Fruit fly (Drosophila melanogaster) whole organism, embryonic: ENCODE measurements around the gene dlp.

Experiments used
- Asciz ChIP-seq: fragments of 200-800 bp; sonication (Bioruptor generic); optimal IDR thresholded peaks from 2 replicates; lab custom pipeline; 2017; ENCODE audit warnings: missing biosample characterization, mild to moderate bottlenecking, missing genetic modification characterization, missing genetic modification reagents
- B-H1 ChIP-seq: fragments of 200-800 bp; sonication (Bioruptor generic); IDR thresholded peaks from 3 replicates; pipeline ENCODE4 v1.3.6; 2022; ENCODE audit warnings: missing biosample characterization, missing genetic modification characterization
- Bteb2 ChIP-seq: fragments of 200-800 bp; sonication (Bioruptor generic); optimal IDR thresholded peaks from 2 replicates; lab custom pipeline; 2016; ENCODE audit warnings: missing biosample characterization, missing genetic modification characterization
- CG10979 ChIP-seq: fragments of 200-800 bp; sonication (Bioruptor generic); optimal IDR thresholded peaks from 2 replicates; lab custom pipeline; 2018; ENCODE audit warnings: missing biosample characterization, mild to moderate bottlenecking, missing genetic modification characterization, moderate library complexity
- CG11560 ChIP-seq: fragments of 200-800 bp; sonication (Bioruptor generic); IDR thresholded peaks from 3 replicates; pipeline ENCODE4 v1.3.6; 2022; ENCODE audit warnings: missing biosample characterization, missing genetic modification characterization
- CG13287 ChIP-seq: fragments of 200-800 bp; sonication (Bioruptor generic); IDR thresholded peaks from 2 replicates; pipeline ENCODE4 v1.3.6; 2022; ENCODE audit warnings: missing biosample characterization, missing genetic modification characterization; ENCODE audit not compliant: partially characterized antibody
- CG14965 ChIP-seq: fragments of 200-800 bp; sonication (Bioruptor generic); optimal IDR thresholded peaks from 2 replicates; lab custom pipeline; 2016; ENCODE audit warnings: missing biosample characterization, missing genetic modification characterization, borderline replicate concordance
- CG17361 ChIP-seq: fragments of 200-800 bp; sonication (Bioruptor generic); IDR thresholded peaks from 3 replicates; pipeline ENCODE4 v1.3.6; 2022; ENCODE audit warnings: missing biosample characterization, missing genetic modification characterization
- CG17385 ChIP-seq: fragments of 200-800 bp; sonication (Bioruptor generic); optimal IDR thresholded peaks from 3 replicates; lab custom pipeline; 2018; ENCODE audit warnings: missing biosample characterization, mild to moderate bottlenecking, missing genetic modification characterization
- CG17568 ChIP-seq: fragments of 200-800 bp; sonication (Bioruptor generic); optimal IDR thresholded peaks from 2 replicates; lab custom pipeline; 2018; ENCODE audit warnings: missing biosample characterization, mild to moderate bottlenecking, missing genetic modification characterization, moderate library complexity
- CG18476 ChIP-seq: fragments of 200-800 bp; sonication (Bioruptor generic); optimal IDR thresholded peaks from 2 replicates; lab custom pipeline; 2016; ENCODE audit warnings: missing biosample characterization, mild to moderate bottlenecking, missing genetic modification characterization
- CG34376 ChIP-seq: fragments of 200-800 bp; sonication (Bioruptor generic); optimal IDR thresholded peaks from 2 replicates; lab custom pipeline; 2018; ENCODE audit warnings: missing biosample characterization, mild to moderate bottlenecking, missing genetic modification characterization
- CG3847 ChIP-seq: fragments of 200-800 bp; sonication (Bioruptor generic); IDR thresholded peaks from 2 replicates; pipeline ENCODE4 v1.3.6; 2022; ENCODE audit warnings: missing biosample characterization, missing genetic modification characterization
- CG6813 ChIP-seq: fragments of 200-800 bp; sonication (Bioruptor generic); optimal IDR thresholded peaks from 2 replicates; lab custom pipeline; 2017; ENCODE audit warnings: missing biosample characterization, missing genetic modification characterization, mild to moderate bottlenecking, moderate library complexity, missing genetic modification reagents
- CG7357 ChIP-seq: fragments of 200-800 bp; sonication (Bioruptor generic); IDR thresholded peaks from 3 replicates; pipeline ENCODE4 v1.3.6; 2022; ENCODE audit warnings: missing biosample characterization, missing genetic modification characterization
- CG7928 ChIP-seq: fragments of 200-800 bp; sonication (Bioruptor generic); optimal IDR thresholded peaks from 2 replicates; lab custom pipeline; 2017; ENCODE audit warnings: missing biosample characterization, mild to moderate bottlenecking, missing genetic modification characterization
- CG7963 ChIP-seq: fragments of 200-800 bp; sonication (Bioruptor generic); IDR thresholded peaks from 3 replicates; pipeline ENCODE4 v1.3.6; 2022; ENCODE audit warnings: missing biosample characterization, missing genetic modification characterization; ENCODE audit not compliant: partially characterized antibody
- CG7987 ChIP-seq: fragments of 200-800 bp; sonication (Bioruptor generic); optimal IDR thresholded peaks from 2 replicates; lab custom pipeline; 2018; ENCODE audit warnings: missing biosample characterization, mild to moderate bottlenecking, missing genetic modification characterization, moderate library complexity
- CG8290 ChIP-seq, 3 experiments: fragments of 200-800 bp; sonication (Bioruptor generic); optimal IDR thresholded peaks; 2 replicates each; lab custom pipeline; 2016 to 2019; ENCODE audit warnings: missing biosample characterization in 3 of 3, missing genetic modification characterization in 3 of 3, mild to moderate bottlenecking in 2 of 3, moderate library complexity in 1 of 3
- CG8765 ChIP-seq: fragments of 200-800 bp; sonication (Bioruptor generic); IDR thresholded peaks from 2 replicates; pipeline ENCODE4 v1.3.6; 2022; ENCODE audit warnings: missing biosample characterization, missing genetic modification characterization
- CG9876 ChIP-seq: fragments of 200-800 bp; sonication (Bioruptor generic); optimal IDR thresholded peaks from 2 replicates; lab custom pipeline; 2016; ENCODE audit warnings: missing biosample characterization, missing genetic modification characterization
- CoRest ChIP-seq: fragments of 200-800 bp; sonication (Bioruptor generic); optimal IDR thresholded peaks from 3 replicates; lab custom pipeline; 2018; ENCODE audit warnings: missing biosample characterization, mild to moderate bottlenecking, missing genetic modification characterization, moderate library complexity
- D19B ChIP-seq: fragments of 200-800 bp; sonication (Bioruptor generic); optimal IDR thresholded peaks from 2 replicates; lab custom pipeline; 2017; ENCODE audit warnings: missing biosample characterization, mild to moderate bottlenecking, missing genetic modification characterization
- Gsc ChIP-seq: fragments of 200-800 bp; sonication (Bioruptor generic); IDR thresholded peaks from 2 replicates; pipeline ENCODE4 v1.3.6; 2022; ENCODE audit warnings: missing biosample characterization, missing genetic modification characterization
- Gug ChIP-seq: fragments of 200-800 bp; sonication (Bioruptor generic); IDR thresholded peaks from 4 replicates; pipeline ENCODE4 v1.3.6; 2022; ENCODE audit warnings: missing biosample characterization, missing genetic modification characterization
- Hand ChIP-seq: fragments of 200-800 bp; sonication (Bioruptor generic); optimal IDR thresholded peaks from 2 replicates; lab custom pipeline; 2017; ENCODE audit warnings: mild to moderate bottlenecking, missing biosample characterization, missing genetic modification reagents, missing genetic modification characterization
- Mrtf ChIP-seq: fragments of 200-800 bp; sonication (Bioruptor generic); IDR thresholded peaks from 3 replicates; pipeline ENCODE4 v1.3.6; 2022; ENCODE audit warnings: missing biosample characterization, missing genetic modification characterization
- Myb ChIP-seq: fragments of 200-800 bp; sonication (Bioruptor generic); optimal IDR thresholded peaks from 2 replicates; lab custom pipeline; 2016; ENCODE audit warnings: missing biosample characterization, missing genetic modification characterization
- Rx ChIP-seq: fragments of 200-800 bp; sonication (Bioruptor generic); IDR thresholded peaks from 2 replicates; pipeline ENCODE4 v1.3.6; 2022; ENCODE audit warnings: missing biosample characterization, missing genetic modification characterization
- Sin3A ChIP-seq: fragments of >200 bp; optimal IDR thresholded peaks from 2 replicates; lab custom pipeline; 2018
- Sox100B ChIP-seq: fragments of 200-800 bp; sonication (Bioruptor generic); optimal IDR thresholded peaks from 3 replicates; lab custom pipeline; 2018; ENCODE audit warnings: missing biosample characterization, mild to moderate bottlenecking, missing genetic modification characterization
- Xbp1 ChIP-seq: fragments of 200-800 bp; sonication (Bioruptor generic); optimal IDR thresholded peaks from 3 replicates; lab custom pipeline; 2016; ENCODE audit warnings: missing biosample characterization, mild to moderate bottlenecking, missing genetic modification characterization
- bab2 ChIP-seq: fragments of 200-800 bp; sonication (Bioruptor generic); optimal IDR thresholded peaks from 2 replicates; lab custom pipeline; 2016; ENCODE audit warnings: missing biosample characterization, missing genetic modification characterization
- chn ChIP-seq: fragments of 200-800 bp; sonication (Bioruptor generic); optimal IDR thresholded peaks from 2 replicates; lab custom pipeline; 2016; ENCODE audit warnings: missing biosample characterization, missing genetic modification characterization
- dysf ChIP-seq: fragments of 200-800 bp; sonication (Bioruptor generic); IDR thresholded peaks from 3 replicates; pipeline ENCODE4 v1.3.6; 2022; ENCODE audit warnings: missing biosample characterization, missing genetic modification characterization
- gcm ChIP-seq: fragments of 200-800 bp; sonication (Bioruptor generic); optimal IDR thresholded peaks from 2 replicates; lab custom pipeline; 2019; ENCODE audit warnings: missing biosample characterization, mild to moderate bottlenecking, missing genetic modification characterization, moderate library complexity
- hth ChIP-seq: fragments of >200 bp; optimal IDR thresholded peaks from 2 replicates; lab custom pipeline; 2017; ENCODE audit warnings: inconsistent platforms
- lab ChIP-seq: fragments of 200-800 bp; sonication (Bioruptor generic); optimal IDR thresholded peaks from 3 replicates; lab custom pipeline; 2017; ENCODE audit warnings: missing biosample characterization, missing genetic modification characterization, mild to moderate bottlenecking, moderate library complexity, missing genetic modification reagents
- lov ChIP-seq, 2 experiments: fragments of 200-800 bp in 1 of 2; fragments of >200 bp in 1 of 2; sonication (Bioruptor generic) in 1 of 2; IDR thresholded peaks in 1 of 2; optimal IDR thresholded peaks in 1 of 2; 2 replicates in 1 of 2; 3 replicates in 1 of 2; pipeline versions ENCODE4 v1.3.6 to Lab custom; 2017 to 2022; ENCODE audit warnings: missing biosample characterization in 1 of 2, missing genetic modification characterization in 1 of 2
- luna ChIP-seq: fragments of 200-800 bp; sonication (Bioruptor generic); optimal IDR thresholded peaks from 2 replicates; lab custom pipeline; 2016; ENCODE audit warnings: missing biosample characterization, missing genetic modification characterization
- nau ChIP-seq: fragments of 200-800 bp; sonication (Bioruptor generic); optimal IDR thresholded peaks from 3 replicates; lab custom pipeline; 2017; ENCODE audit warnings: missing biosample characterization, mild to moderate bottlenecking, missing genetic modification characterization, missing genetic modification reagents
- nerfin-2 ChIP-seq: fragments of 200-800 bp; sonication (Bioruptor generic); IDR thresholded peaks from 2 replicates; pipeline ENCODE4 v1.3.6; 2022; ENCODE audit warnings: missing biosample characterization, missing genetic modification characterization; ENCODE audit not compliant: partially characterized antibody
- pb ChIP-seq: fragments of 200-800 bp; sonication (Bioruptor generic); optimal IDR thresholded peaks from 3 replicates; lab custom pipeline; 2016; ENCODE audit warnings: missing biosample characterization, missing genetic modification characterization
- ranshi ChIP-seq: fragments of 200-800 bp; sonication (Bioruptor generic); IDR thresholded peaks from 2 replicates; pipeline ENCODE4 v1.3.6; 2022; ENCODE audit warnings: missing biosample characterization, missing genetic modification characterization
- schlank ChIP-seq: fragments of 200-800 bp; sonication (Bioruptor generic); optimal IDR thresholded peaks from 2 replicates; lab custom pipeline; 2018; ENCODE audit warnings: missing biosample characterization, mild to moderate bottlenecking, missing genetic modification characterization
- sd ChIP-seq: fragments of 200-800 bp; sonication (Bioruptor generic); optimal IDR thresholded peaks from 3 replicates; lab custom pipeline; 2018; ENCODE audit warnings: missing biosample characterization, mild to moderate bottlenecking, missing genetic modification characterization, moderate library complexity
- seq ChIP-seq: fragments of 200-800 bp; sonication (Bioruptor generic); IDR thresholded peaks from 2 replicates; pipeline ENCODE4 v1.3.6; 2022; ENCODE audit warnings: missing biosample characterization, missing genetic modification characterization
- shn ChIP-seq: fragments of 200-800 bp; sonication (Bioruptor generic); optimal IDR thresholded peaks from 3 replicates; lab custom pipeline; 2016; ENCODE audit warnings: missing biosample characterization, missing genetic modification characterization
- vvl ChIP-seq: fragments of 200-800 bp; sonication (Bioruptor generic); IDR thresholded peaks from 2 replicates; pipeline ENCODE4 v1.3.6; 2022; ENCODE audit warnings: missing biosample characterization, missing genetic modification characterization

The dlp gene

dm6 chr3L:14634773-14635563 is 2.6 kb downstream of the dlp start (continued):
- TF ChIP-seq CG10979 (tag; lab: Kevin White, UChicago): peak; percentile 95
- TF ChIP-seq Sin3A (lab: Kevin White, UChicago): no peak
- TF ChIP-seq gcm (GFP tag; lab: Kevin White, UChicago): peak; percentile 76
- TF ChIP-seq Gug (GFP tag; lab: Robert Waterston, UW): no peak
- no peak for TF ChIP-seq seq (GFP tag; lab: Robert Waterston, UW)
- TF ChIP-seq dysf: no peak; the same call in 2 of the 3 replicates
- TF ChIP-seq schlank (tag; lab: Kevin White, UChicago): no peak
- TF ChIP-seq Hand (GFP tag; lab: Kevin White, UChicago): no peak
- peak; percentile 5 for TF ChIP-seq CG6813 (GFP tag; lab: Kevin White, UChicago)
- TF ChIP-seq Xbp1 (GFP tag; lab: Kevin White, UChicago): peak; percentile 52
- no peak for TF ChIP-seq Bteb2
- no peak for TF ChIP-seq D19B (GFP tag; lab: Kevin White, UChicago)
- peak; percentile 83 for TF ChIP-seq sd (tag; lab: Kevin White, UChicago)
- no peak for TF ChIP-seq CG14965 (GFP tag; lab: Kevin White, UChicago)
- no peak for TF ChIP-seq CG13287 (GFP tag; lab: Robert Waterston, UW)
- no peak for TF ChIP-seq CG3847 (GFP tag; lab: Robert Waterston, UW)
- no peak for TF ChIP-seq Myb (GFP tag; lab: Kevin White, UChicago)
- no peak for TF ChIP-seq bab2 (GFP tag; lab: Kevin White, UChicago)
- peak; percentile 60 for TF ChIP-seq CG17385 (GFP tag; lab: Kevin White, UChicago)
- peak; percentile 93 for TF ChIP-seq CG17361 (GFP tag; lab: Robert Waterston, UW)
- TF ChIP-seq CG17568 (GFP tag; lab: Kevin White, UChicago): no peak
- no peak for TF ChIP-seq CG7928 (GFP tag; lab: Kevin White, UChicago)
- TF ChIP-seq CG9876 (GFP tag; lab: Kevin White, UChicago): no peak
- TF ChIP-seq CG7357 (GFP tag; lab: Robert Waterston, UW): 0 out of 3 replicates have a peak, but pooled peaks have one; percentile 37
- TF ChIP-seq Gsc (GFP tag; lab: Robert Waterston, UW): no peak
- no peak for TF ChIP-seq CG7987 (GFP tag; lab: Kevin White, UChicago)
- peak; percentile 23 for TF ChIP-seq Asciz
- peak; percentile 23 for TF ChIP-seq CG8290 (GFP tag; optimal IDR thresholded peaks at IDR 0.05; lab: Kevin White, UChicago)
- no peak for TF ChIP-seq CG8290 (tag; optimal IDR thresholded peaks at IDR 0.05; lab: Kevin White, UChicago)
- no peak for TF ChIP-seq nau (GFP tag; lab: Kevin White, UChicago)
- peak; percentile 77 for TF ChIP-seq Sox100B (GFP tag; lab: Kevin White, UChicago)
- TF ChIP-seq CG8765 (GFP tag; lab: Robert Waterston, UW): no peak
- TF ChIP-seq CG34376 (GFP tag; lab: Kevin White, UChicago): no peak
- no peak for TF ChIP-seq CG7963 (GFP tag; lab: Robert Waterston, UW)
- TF ChIP-seq vvl (GFP tag; lab: Robert Waterston, UW): peak; percentile 54
- TF ChIP-seq CoRest: peak; percentile 83
- peak; percentile 8; the same call in 1 of the 2 replicates for TF ChIP-seq ranshi
- TF ChIP-seq Rx: no peak
- no peak for TF ChIP-seq shn
- no peak for TF ChIP-seq hth (lab: Kevin White, UChicago)
- TF ChIP-seq nerfin-2: no peak
- TF ChIP-seq lab (GFP tag; lab: Kevin White, UChicago): peak; percentile 50
- no peak for TF ChIP-seq lov (optimal IDR thresholded peaks at IDR 0.05; lab: Kevin White, UChicago)
- 0 out of 3 replicates have a peak, but pooled peaks have one; percentile 30 for TF ChIP-seq lov (GFP tag; IDR thresholded peaks at IDR 0.05; lab: Robert Waterston, UW)
- TF ChIP-seq pb: no peak
- no peak for TF ChIP-seq luna (GFP tag; lab: Kevin White, UChicago)
- no peak for TF ChIP-seq Mrtf
- peak; percentile 7 for TF ChIP-seq chn (GFP tag; lab: Kevin White, UChicago)
- peak; percentile 39 for TF ChIP-seq CG18476 (GFP tag; lab: Kevin White, UChicago)
- no peak for TF ChIP-seq B-H1
- no peak for TF ChIP-seq CG11560 (tag; lab: Robert Waterston, UW)
